Worm (Caenorhabditis elegans) whole organism, L1 larva: ENCODE measurements around the gene srlf-1.

Experiments used
- C34B4.2 ChIP-seq: sonication (generic microtip); optimal IDR thresholded peaks from 2 replicates; lab custom pipeline; 2017; ENCODE audit warnings: mild to moderate bottlenecking, missing genetic modification characterization, missing compliant biosample characterization
- Y116A8C.19 ChIP-seq: sonication (generic microtip); optimal IDR thresholded peaks from 2 replicates; lab custom pipeline; 2016; ENCODE audit warnings: missing compliant biosample characterization, missing genetic modification characterization, borderline replicate concordance
- ceh-88 ChIP-seq: fragments of 200-800 bp; sonication (Bioruptor generic); IDR thresholded peaks from 2 replicates; pipeline ENCODE4 v1.3.6; 2022; ENCODE audit warnings: missing genetic modification characterization, missing compliant biosample characterization
- egl-27 ChIP-seq, 2 experiments: fragments of 150-350 bp in 1 of 2; sonication (generic microtip); optimal IDR thresholded peaks; 3 replicates each; lab custom pipeline; 2017 to 2018; ENCODE audit warnings: missing biosample characterization in 2 of 2, missing genetic modification characterization in 2 of 2, missing genetic modification reagents in 2 of 2
- hpl-2 ChIP-seq: fragments of 150-350 bp; optimal IDR thresholded peaks from 2 replicates; lab custom pipeline; 2014; ENCODE audit warnings: missing biosample characterization, missing genetic modification reagents, missing genetic modification characterization
- lin-13 ChIP-seq: fragments of 150-350 bp; optimal IDR thresholded peaks from 2 replicates; lab custom pipeline; 2014; ENCODE audit warnings: missing biosample characterization, missing genetic modification reagents, missing genetic modification characterization
- lir-3 ChIP-seq: sonication (generic microtip); optimal IDR thresholded peaks from 2 replicates; lab custom pipeline; 2016; ENCODE audit warnings: mild to moderate bottlenecking, missing genetic modification characterization, moderate library complexity, missing compliant biosample characterization; ENCODE audit not compliant: poor library complexity
- mdl-1 ChIP-seq, 2 experiments: fragments of 150-350 bp; optimal IDR thresholded peaks; 2 replicates each; lab custom pipeline; 2014 to 2017; ENCODE audit warnings: missing biosample characterization in 2 of 2, missing genetic modification characterization in 2 of 2, inconsistent platforms in 1 of 2
- mep-1 ChIP-seq: fragments of 150-350 bp; optimal IDR thresholded peaks from 2 replicates; lab custom pipeline; 2014; ENCODE audit warnings: missing biosample characterization, missing genetic modification characterization
- pag-3 ChIP-seq: sonication (generic microtip); optimal IDR thresholded peaks from 2 replicates; lab custom pipeline; 2017; ENCODE audit warnings: missing genetic modification characterization, mild to moderate bottlenecking, missing compliant biosample characterization, antibody characterized with exemption, borderline replicate concordance; ENCODE audit not compliant: insufficient read depth

ce11 chrII:7827883-7828282 lies 37.5 kb downstream of the srlf-1 start:
- TF ChIP-seq mdl-1 (tag; optimal IDR thresholded peaks at IDR 0.05; lab: Kevin White, UChicago) (no peak), lir-3 (no peak), mep-1 (tag; lab: Kevin White, UChicago) (no peak), pag-3 (tag; lab: Kevin White, UChicago) (no peak), Y116A8C.19 (tag; lab: Kevin White, UChicago) (no peak), egl-27 (tag; optimal IDR thresholded peaks at IDR 0.05; lab: Kevin White, UChicago) (no peak), hpl-2 (GFP tag; lab: Kevin White, UChicago) (no peak), lin-13 (GFP tag; lab: Kevin White, UChicago) (no peak), ceh-88 (GFP tag; lab: Robert Waterston, UW) (no peak), C34B4.2 (no peak)
